Worm (Caenorhabditis elegans): ENCODE data around the gene F21C10.1.

- no peak for TF ChIP-seq skn-1 (tag; optimal IDR thresholded peaks at IDR 0.05)
- no peak for TF ChIP-seq ztf-11 (tag; optimal IDR thresholded peaks at IDR 0.05)
- no peak for TF ChIP-seq egl-27 (tag; optimal IDR thresholded peaks at IDR 0.05)
- no peak for TF ChIP-seq nhr-6 (tag; optimal IDR thresholded peaks at IDR 0.05)
- no peak for TF ChIP-seq lin-11 (tag; optimal IDR thresholded peaks at IDR 0.05)
- TF ChIP-seq nhr-12 (tag; optimal IDR thresholded peaks at IDR 0.05): no peak
- TF ChIP-seq nhr-25 (tag; optimal IDR thresholded peaks at IDR 0.05): no peak
- no peak for TF ChIP-seq fos-1 (tag; optimal IDR thresholded peaks at IDR 0.05)
- no peak for TF ChIP-seq snpc-4 (tag; optimal IDR thresholded peaks at IDR 0.05)
- TF ChIP-seq ztf-4 (tag; optimal IDR thresholded peaks at IDR 0.05): no peak
- TF ChIP-seq nhr-10 (tag; optimal IDR thresholded peaks at IDR 0.05): no peak
- no peak for TF ChIP-seq unc-55 (GFP tag; optimal IDR thresholded peaks at IDR 0.05)
- no peak for TF ChIP-seq nhr-77 (tag; optimal IDR thresholded peaks at IDR 0.05)
- no peak for TF ChIP-seq unc-62 (GFP tag; optimal IDR thresholded peaks at IDR 0.05)
These were observed 43.4 kb upstream of the F21C10.1 start for ce11 chrV:9088758-9089157.

Data from whole organism, L2 larva.